Fruit fly (Drosophila melanogaster) whole organism, prepupa: ENCODE results near the gene Tis11.

Experiments
- Blimp-1 ChIP-seq: fragments of 200-800 bp; sonication (Bioruptor generic); optimal IDR thresholded peaks from 3 replicates; lab custom pipeline; 2017; ENCODE audit warnings: missing biosample characterization, missing genetic modification characterization, mild to moderate bottlenecking, moderate library complexity, missing genetic modification reagents
- CG10631 ChIP-seq: fragments of 200-800 bp; sonication (Bioruptor generic); optimal IDR thresholded peaks from 2 replicates; lab custom pipeline; 2016; ENCODE audit warnings: missing biosample characterization, missing genetic modification characterization
- CG10669 ChIP-seq: fragments of 200-800 bp; sonication (Bioruptor generic); optimal IDR thresholded peaks from 3 replicates; lab custom pipeline; 2018; ENCODE audit warnings: missing biosample characterization, mild to moderate bottlenecking, missing genetic modification characterization, moderate library complexity
- CG11294 ChIP-seq: fragments of 200-800 bp; sonication (Bioruptor generic); IDR thresholded peaks from 2 replicates; pipeline ENCODE4 v1.3.6; 2022; ENCODE audit warnings: missing biosample characterization, missing genetic modification characterization
- CG11762 ChIP-seq: fragments of 200-800 bp; sonication (Bioruptor generic); optimal IDR thresholded peaks from 3 replicates; lab custom pipeline; 2016; ENCODE audit warnings: missing biosample characterization, missing genetic modification characterization; ENCODE audit not compliant: insufficient read depth
- CG1621 ChIP-seq: fragments of 200-800 bp; sonication (Bioruptor generic); optimal IDR thresholded peaks from 3 replicates; lab custom pipeline; 2018; ENCODE audit warnings: missing biosample characterization, mild to moderate bottlenecking, missing genetic modification characterization
- CG3032 ChIP-seq: fragments of 200-800 bp; optimal IDR thresholded peaks from 2 replicates; lab custom pipeline; 2019; ENCODE audit warnings: missing biosample characterization, mild to moderate bottlenecking, missing genetic modification characterization, moderate library complexity
- CG31627 ChIP-seq: fragments of 200-800 bp; sonication (Bioruptor generic); optimal IDR thresholded peaks from 3 replicates; lab custom pipeline; 2016; ENCODE audit warnings: missing biosample characterization, missing genetic modification characterization
- CG3919 ChIP-seq: fragments of 200-800 bp; sonication (Bioruptor generic); optimal IDR thresholded peaks from 3 replicates; lab custom pipeline; 2016; ENCODE audit warnings: missing biosample characterization, missing genetic modification characterization
- CG4318 ChIP-seq: fragments of 200-800 bp; sonication (Bioruptor generic); optimal IDR thresholded peaks from 3 replicates; lab custom pipeline; 2017; ENCODE audit warnings: missing biosample characterization, mild to moderate bottlenecking, missing genetic modification characterization
- CG6792 ChIP-seq: fragments of 200-800 bp; sonication (Bioruptor generic); optimal IDR thresholded peaks from 3 replicates; lab custom pipeline; 2016; ENCODE audit warnings: missing biosample characterization, missing genetic modification characterization
- CG6808 ChIP-seq: fragments of 200-800 bp; sonication (Bioruptor generic); optimal IDR thresholded peaks from 3 replicates; lab custom pipeline; 2017; ENCODE audit warnings: missing biosample characterization, missing genetic modification characterization, mild to moderate bottlenecking, moderate library complexity, missing genetic modification reagents
- CG6854 ChIP-seq: fragments of 200-800 bp; sonication (Bioruptor generic); optimal IDR thresholded peaks from 2 replicates; lab custom pipeline; 2017; ENCODE audit warnings: missing biosample characterization, mild to moderate bottlenecking, missing genetic modification characterization
- CG8119 ChIP-seq: fragments of 200-800 bp; sonication (Bioruptor generic); IDR thresholded peaks from 3 replicates; pipeline ENCODE4 v1.3.6; 2022; ENCODE audit warnings: missing biosample characterization, missing genetic modification characterization
- CG8319 ChIP-seq: fragments of 200-800 bp; sonication (Bioruptor generic); optimal IDR thresholded peaks from 3 replicates; lab custom pipeline; 2016; ENCODE audit warnings: missing biosample characterization, missing genetic modification characterization
- Eip75B ChIP-seq: fragments of 200-800 bp; sonication (Bioruptor generic); optimal IDR thresholded peaks from 3 replicates; lab custom pipeline; 2016; ENCODE audit warnings: missing biosample characterization, missing genetic modification characterization
- Eip93F ChIP-seq: fragments of 200-800 bp; sonication (Bioruptor generic); optimal IDR thresholded peaks from 2 replicates; lab custom pipeline; 2016; ENCODE audit warnings: missing biosample characterization, mild to moderate bottlenecking, missing genetic modification characterization
- Ets21C ChIP-seq: fragments of 200-800 bp; sonication (Bioruptor generic); optimal IDR thresholded peaks from 3 replicates; lab custom pipeline; 2016; ENCODE audit warnings: missing biosample characterization, missing genetic modification characterization
- Ets96B ChIP-seq: fragments of 200-800 bp; optimal IDR thresholded peaks from 2 replicates; lab custom pipeline; 2019; ENCODE audit warnings: missing biosample characterization, mild to moderate bottlenecking, missing genetic modification characterization, moderate library complexity
- Gug ChIP-seq: fragments of 200-800 bp; sonication (Bioruptor generic); IDR thresholded peaks from 2 replicates; pipeline ENCODE4 v1.3.6; 2022; ENCODE audit warnings: missing biosample characterization, missing genetic modification characterization
- Hr38 ChIP-seq: sonication (Bioruptor generic); optimal IDR thresholded peaks from 2 replicates; lab custom pipeline; 2016; ENCODE audit warnings: missing biosample characterization, missing genetic modification characterization
- Hr39 ChIP-seq: fragments of 200-800 bp; sonication (Bioruptor generic); optimal IDR thresholded peaks from 2 replicates; lab custom pipeline; 2016; ENCODE audit warnings: missing biosample characterization, missing genetic modification characterization
- Lpt ChIP-seq: fragments of 200-800 bp; sonication (Bioruptor generic); optimal IDR thresholded peaks from 3 replicates; lab custom pipeline; 2016; ENCODE audit warnings: missing biosample characterization, missing genetic modification characterization
- Met ChIP-seq: fragments of 200-800 bp; sonication (Bioruptor generic); optimal IDR thresholded peaks from 3 replicates; lab custom pipeline; 2016; ENCODE audit warnings: missing biosample characterization, missing genetic modification characterization
- Sox15 ChIP-seq: fragments of 200-800 bp; sonication (Bioruptor generic); optimal IDR thresholded peaks from 3 replicates; lab custom pipeline; 2016; ENCODE audit warnings: missing biosample characterization, missing genetic modification characterization
- achi ChIP-seq: fragments of 200-800 bp; sonication (Bioruptor generic); optimal IDR thresholded peaks from 3 replicates; lab custom pipeline; 2016; ENCODE audit warnings: missing biosample characterization, missing genetic modification characterization
- cyc ChIP-seq: fragments of 200-800 bp; sonication (Bioruptor generic); optimal IDR thresholded peaks from 3 replicates; lab custom pipeline; 2016; ENCODE audit warnings: missing biosample characterization, missing genetic modification characterization
- dsx ChIP-seq: fragments of 200-800 bp; optimal IDR thresholded peaks from 3 replicates; lab custom pipeline; 2019; ENCODE audit warnings: missing biosample characterization, mild to moderate bottlenecking, missing genetic modification characterization, moderate library complexity; ENCODE audit not compliant: poor library complexity, severe bottlenecking
- eg ChIP-seq: fragments of 200-800 bp; sonication (Bioruptor generic); IDR thresholded peaks from 3 replicates; pipeline ENCODE4 v1.3.6; 2022; ENCODE audit warnings: missing biosample characterization, missing genetic modification characterization
- esn ChIP-seq: fragments of 200-800 bp; sonication (Bioruptor generic); optimal IDR thresholded peaks from 2 replicates; lab custom pipeline; 2016; ENCODE audit warnings: missing biosample characterization, mild to moderate bottlenecking, missing genetic modification characterization, moderate library complexity
- fd59A ChIP-seq: fragments of 200-800 bp; sonication (Bioruptor generic); optimal IDR thresholded peaks from 2 replicates; lab custom pipeline; 2017; ENCODE audit warnings: missing biosample characterization, mild to moderate bottlenecking, missing genetic modification characterization, missing genetic modification reagents
- fd85E ChIP-seq: fragments of 200-800 bp; sonication (Bioruptor generic); optimal IDR thresholded peaks from 3 replicates; lab custom pipeline; 2016; ENCODE audit warnings: missing biosample characterization, missing genetic modification characterization
- net ChIP-seq: fragments of 200-800 bp; sonication (Bioruptor generic); optimal IDR thresholded peaks from 3 replicates; lab custom pipeline; 2016; ENCODE audit warnings: missing biosample characterization, missing genetic modification characterization
- salr ChIP-seq, 2 experiments: fragments of 200-800 bp; sonication (Bioruptor generic); optimal IDR thresholded peaks; 3 replicates each; lab custom pipeline; 2016 to 2018; ENCODE audit warnings: missing biosample characterization in 2 of 2, missing genetic modification characterization in 2 of 2, mild to moderate bottlenecking in 1 of 2
- spab ChIP-seq: fragments of 200-800 bp; sonication (Bioruptor generic); optimal IDR thresholded peaks from 2 replicates; lab custom pipeline; 2017; ENCODE audit warnings: missing biosample characterization, mild to moderate bottlenecking, missing genetic modification characterization, missing genetic modification reagents
- ss ChIP-seq, 2 experiments: fragments of 200-800 bp; sonication (Bioruptor generic); optimal IDR thresholded peaks; 2 replicates in 1 of 2; 3 replicates in 1 of 2; lab custom pipeline; 2017 to 2018; ENCODE audit warnings: mild to moderate bottlenecking in 2 of 2, missing biosample characterization in 2 of 2, missing genetic modification characterization in 2 of 2, moderate library complexity in 1 of 2
- svp ChIP-seq: fragments of 200-800 bp; sonication (Bioruptor generic); peaks from one replicate; lab custom pipeline; 2016; ENCODE audit warnings: missing biosample characterization, missing genetic modification characterization
- topi ChIP-seq: fragments of 200-800 bp; sonication (Bioruptor generic); optimal IDR thresholded peaks from 3 replicates; lab custom pipeline; 2016; ENCODE audit warnings: missing biosample characterization, missing genetic modification characterization
- vri ChIP-seq: fragments of 200-800 bp; sonication (Bioruptor generic); optimal IDR thresholded peaks from 3 replicates; lab custom pipeline; 2016; ENCODE audit warnings: missing biosample characterization, mild to moderate bottlenecking, missing genetic modification characterization

The Tis11 gene

dm6 chrX:12669659-12670488 lies 10.7 kb downstream of the Tis11 start (continued):
- TF ChIP-seq Met (peak; percentile 80), topi (GFP tag; lab: Kevin White, UChicago) (peak; percentile 78), net (GFP tag; lab: Kevin White, UChicago) (peak; percentile 50), Lpt (peak; percentile 40), CG8319 (no peak), Hr38 (GFP tag; lab: Kevin White, UChicago) (no peak), CG11762 (GFP tag; lab: Kevin White, UChicago) (peak; percentile 53), Eip75B (GFP tag; lab: Kevin White, UChicago) (peak; percentile 69), CG6792 (GFP tag; lab: Kevin White, UChicago) (peak; percentile 61), CG11294 (GFP tag; lab: Robert Waterston, UW) (peak; percentile 60), eg (peak; percentile 86)

DNA sequence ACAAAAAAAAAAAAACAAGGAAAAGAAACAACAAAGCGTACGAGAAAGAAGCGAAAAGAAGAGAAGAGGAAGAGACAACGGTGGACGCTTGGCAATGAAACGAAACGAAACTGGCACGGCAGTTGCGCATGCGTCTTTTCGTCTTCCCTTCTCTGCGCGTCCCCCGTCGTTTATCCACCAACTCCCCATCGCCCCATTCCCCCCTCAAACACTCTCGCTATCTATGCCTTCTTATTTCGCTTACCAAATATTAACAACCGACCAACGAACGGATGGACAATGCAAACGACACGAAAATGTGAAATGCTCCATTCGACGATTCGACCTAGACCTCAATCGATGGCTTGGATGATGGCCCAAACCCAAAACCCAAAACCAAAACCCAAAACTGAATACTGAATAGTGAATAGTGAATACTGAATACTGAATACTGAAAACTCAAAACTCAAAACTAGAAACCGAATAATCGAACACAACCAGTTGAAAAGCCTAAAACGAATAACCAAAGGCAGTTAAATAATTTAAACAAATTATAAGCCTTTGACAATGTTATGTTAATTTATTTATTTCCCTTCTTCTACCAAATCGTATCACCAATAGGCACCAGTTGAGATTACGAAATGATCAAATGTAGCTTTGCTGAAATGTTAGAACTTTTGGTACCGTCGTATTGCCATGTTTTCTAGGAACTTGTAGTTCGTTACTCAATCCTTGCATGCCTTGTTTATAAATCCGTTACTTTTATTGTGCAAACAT lies 11.5 kb downstream of the Tis11 start:
- TF ChIP-seq CG4318 (GFP tag; lab: Kevin White, UChicago) (no peak), vri (GFP tag; lab: Kevin White, UChicago) (no peak), Blimp-1 (GFP tag; lab: Kevin White, UChicago) (peak; percentile 2)

DNA sequence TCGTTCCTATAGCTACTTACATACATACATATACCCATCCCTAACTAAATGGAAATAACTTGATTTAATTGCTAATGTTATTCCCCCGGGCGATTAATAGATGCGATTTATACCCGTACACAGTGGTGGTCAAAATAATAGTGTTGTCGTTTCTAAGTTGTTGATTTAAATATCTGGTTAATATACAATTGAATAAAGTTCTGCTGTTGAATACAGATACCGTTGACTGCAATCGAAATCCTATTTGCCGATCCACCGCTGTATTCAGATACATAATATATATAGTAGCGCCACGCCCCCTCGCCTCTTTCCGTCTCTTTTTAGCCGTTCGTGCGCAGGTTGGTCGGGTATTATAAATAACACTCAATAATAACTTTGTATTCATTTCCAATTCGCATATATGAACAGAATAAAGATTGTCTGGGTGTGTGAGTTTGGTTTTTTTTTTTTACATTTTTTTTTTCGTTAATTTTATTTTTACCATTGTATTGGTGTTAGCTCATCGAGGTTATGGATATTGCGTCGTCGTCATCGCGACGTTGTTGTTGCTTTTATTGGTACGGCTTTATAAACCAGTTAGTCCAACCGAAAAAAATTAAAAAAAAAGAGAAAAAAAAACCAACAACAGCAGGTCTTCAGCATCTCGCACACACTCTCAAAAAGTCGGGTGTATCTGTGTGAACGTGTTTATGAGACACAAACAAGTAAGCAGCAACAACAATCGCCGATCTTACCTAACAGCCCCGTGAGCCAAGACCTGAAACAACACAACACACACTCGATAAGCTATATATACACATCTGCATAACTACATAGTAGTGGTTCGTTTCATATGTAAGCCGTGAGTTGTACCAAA lies 13.3 kb downstream of the Tis11 start:
- TF ChIP-seq vri (GFP tag; lab: Kevin White, UChicago) (peak; percentile 94), Hr39 (GFP tag; lab: Kevin White, UChicago) (peak; percentile 16), CG6854 (peak; percentile 76), CG10669 (GFP tag; lab: Kevin White, UChicago) (peak; percentile 44), CG3919 (GFP tag; lab: Kevin White, UChicago) (peak; percentile 32), Met (peak; percentile 14), CG4318 (GFP tag; lab: Kevin White, UChicago) (no peak), Ets21C (GFP tag; lab: Kevin White, UChicago) (no peak), CG31627 (peak; percentile 24), svp (GFP tag; lab: Kevin White, UChicago) (peak; percentile 56), CG3032 (tag; lab: Kevin White, UChicago) (peak; percentile 27), Sox15 (GFP tag; lab: Kevin White, UChicago) (no peak), Gug (GFP tag; lab: Robert Waterston, UW) (0 out of 2 replicates have a peak, but pooled peaks have one; percentile 12), cyc (GFP tag; lab: Kevin White, UChicago) (no peak), CG10631 (GFP tag; lab: Kevin White, UChicago) (peak; percentile 38), Ets96B (peak; percentile 57), Lpt (peak; percentile 37), Eip93F (GFP tag; lab: Kevin White, UChicago) (peak; percentile 45), CG8319 (no peak), salr (GFP tag; optimal IDR thresholded peaks at IDR 0.05; lab: Kevin White, UChicago) (no peak), dsx (GFP tag; lab: Kevin White, UChicago) (peak; percentile 76), Blimp-1 (GFP tag; lab: Kevin White, UChicago) (peak; percentile 35), esn (GFP tag; lab: Kevin White, UChicago) (peak; percentile 28), CG8119 (GFP tag; lab: Robert Waterston, UW) (peak; percentile 60; the same call in 2 of the 3 replicates), CG11762 (GFP tag; lab: Kevin White, UChicago) (no peak), CG6792 (GFP tag; lab: Kevin White, UChicago) (no peak), CG6808 (GFP tag; lab: Kevin White, UChicago) (peak; percentile 87), achi (GFP tag; lab: Kevin White, UChicago) (peak; percentile 4), topi (GFP tag; lab: Kevin White, UChicago) (peak; percentile 36), ss (GFP tag; optimal IDR thresholded peaks at IDR 0.05; lab: Kevin White, UChicago) (peak; percentile 91 to 93), fd59A (GFP tag; lab: Kevin White, UChicago) (no peak), Eip75B (GFP tag; lab: Kevin White, UChicago) (peak; percentile 36), spab (GFP tag; lab: Kevin White, UChicago) (peak; percentile 68), net (GFP tag; lab: Kevin White, UChicago) (peak; percentile 26), eg (peak; percentile 44), fd85E (no peak), CG1621 (tag; lab: Kevin White, UChicago) (peak; percentile 57)
